Comparison of ENCODE assay signal across 3 worm cellular contexts in genomic region chrX:11679211-11679977, ce11.
TF ChIP-seq lines count a peak whose summit lies in the region.

No protein-coding gene starts in this region.

TF ChIP-seq in whole organism, L3 larva, 47 proteins besides CTCF, POLR2A, EP300 and RAD21:
- TF ChIP-seq pha-4 (tag; optimal IDR thresholded peaks at IDR 0.05; lab: Kevin White, UChicago) (peak; percentile 33), elt-2 (tag; optimal IDR thresholded peaks at IDR 0.05; lab: Kevin White, UChicago) (peak; percentile 65), hmg-11 (tag; optimal IDR thresholded peaks at IDR 0.05; lab: Kevin White, UChicago) (no peak)
TF ChIP-seq in whole organism, L3 larva: peak in this region for 2.

TF ChIP-seq in whole organism, L4 larva, 104 proteins besides CTCF, POLR2A, EP300 and RAD21 (continues in another document):
- no peak for TF ChIP-seq aha-1 (tag; lab: Kevin White, UChicago)
- no peak for TF ChIP-seq madf-5 (GFP tag; IDR thresholded peaks at IDR 0.05; lab: Robert Waterston, UW)
- TF ChIP-seq nhr-6 (tag; optimal IDR thresholded peaks at IDR 0.05; lab: Kevin White, UChicago) = no peak
- TF ChIP-seq egl-27 (tag; optimal IDR thresholded peaks at IDR 0.05; lab: Kevin White, UChicago) = no peak
- TF ChIP-seq nhr-42 (GFP tag; IDR thresholded peaks at IDR 0.05; lab: Robert Waterston, UW) = no peak
- TF ChIP-seq mes-2 (tag; optimal IDR thresholded peaks at IDR 0.05; lab: Kevin White, UChicago; ENCODE audit: poor library complexity, severe bottlenecking) = no peak
- no peak for TF ChIP-seq arid-1 (GFP tag; conservative IDR thresholded peaks at IDR 0.05; lab: Robert Waterston, UW)
- TF ChIP-seq snpc-1.2 (GFP tag; IDR thresholded peaks at IDR 0.05; lab: Robert Waterston, UW) = no peak
- TF ChIP-seq dmd-9 (GFP tag; IDR thresholded peaks at IDR 0.05; lab: Robert Waterston, UW) = no peak
- no peak for TF ChIP-seq nhr-25 (tag; optimal IDR thresholded peaks at IDR 0.05; lab: Kevin White, UChicago; ENCODE audit: borderline replicate concordance, insufficient read depth)
- TF ChIP-seq pha-4 (GFP tag; IDR thresholded peaks at IDR 0.05; lab: Robert Waterston, UW) = no peak
- no peak for TF ChIP-seq pha-4 (tag; optimal IDR thresholded peaks at IDR 0.05; lab: Kevin White, UChicago)
- peak in 1 of 2 experiments; percentile 59 for TF ChIP-seq daf-16 (GFP tag; optimal IDR thresholded peaks at IDR 0.05; lab: Kevin White, UChicago)
- peak; percentile 87 for TF ChIP-seq daf-16 (tag; optimal IDR thresholded peaks at IDR 0.05; lab: Kevin White, UChicago)
- TF ChIP-seq zfp-2 (tag; optimal IDR thresholded peaks at IDR 0.05; lab: Kevin White, UChicago) = no peak
- peak; percentile 67; the same call in 1 of the 2 replicates for TF ChIP-seq tra-1 (GFP tag; IDR thresholded peaks at IDR 0.05; lab: Robert Waterston, UW)
- no peak for TF ChIP-seq jun-1 (tag; optimal IDR thresholded peaks at IDR 0.05; lab: Kevin White, UChicago)
- peak; percentile 49 for TF ChIP-seq hlh-11 (tag; optimal IDR thresholded peaks at IDR 0.05; lab: Kevin White, UChicago)
- TF ChIP-seq php-3 (GFP tag; IDR thresholded peaks at IDR 0.05; lab: Robert Waterston, UW) = no peak
- no peak for TF ChIP-seq ctbp-1 (GFP tag; IDR thresholded peaks at IDR 0.05; lab: Robert Waterston, UW)
- no peak for TF ChIP-seq lin-13 (GFP tag; optimal IDR thresholded peaks at IDR 0.05; lab: Kevin White, UChicago)
- TF ChIP-seq hif-1 (tag; optimal IDR thresholded peaks at IDR 0.05; lab: Kevin White, UChicago) = peak in 1 of 2 experiments; percentile 18
- no peak for TF ChIP-seq F49E8.2 (tag; optimal IDR thresholded peaks at IDR 0.05; lab: Kevin White, UChicago; ENCODE audit: borderline replicate concordance)
- TF ChIP-seq tag-97 (GFP tag; IDR thresholded peaks at IDR 0.05; lab: Robert Waterston, UW) = no peak
- TF ChIP-seq lin-39 (tag; optimal IDR thresholded peaks at IDR 0.05; lab: Kevin White, UChicago) = no peak
- peak; percentile 93 for TF ChIP-seq dmd-6 (GFP tag; IDR thresholded peaks at IDR 0.05; lab: Robert Waterston, UW)
- no peak for TF ChIP-seq ceh-82 (tag; optimal IDR thresholded peaks at IDR 0.05; lab: Kevin White, UChicago)
- TF ChIP-seq rbr-2 (tag; optimal IDR thresholded peaks at IDR 0.05; lab: Kevin White, UChicago) = no peak
- no peak for TF ChIP-seq ces-1 (GFP tag; optimal IDR thresholded peaks at IDR 0.05; lab: Kevin White, UChicago)
- TF ChIP-seq hlh-30 (tag; optimal IDR thresholded peaks at IDR 0.05; lab: Kevin White, UChicago; ENCODE audit: insufficient read depth) = peak; percentile 33
- no peak for TF ChIP-seq dpl-1 (GFP tag; optimal IDR thresholded peaks at IDR 0.05; lab: Kevin White, UChicago)
- no peak for TF ChIP-seq nhr-77 (tag; optimal IDR thresholded peaks at IDR 0.05; lab: Kevin White, UChicago)
- TF ChIP-seq unc-62 (GFP tag; optimal IDR thresholded peaks at IDR 0.05 in 1 of 2; lab: Kevin White, UChicago) = peak in 1 of 2 experiments; percentile 97
- TF ChIP-seq unc-62 (tag; optimal IDR thresholded peaks at IDR 0.05; lab: Kevin White, UChicago) = no peak
- TF ChIP-seq mep-1 (tag; optimal IDR thresholded peaks at IDR 0.05; lab: Kevin White, UChicago) = no peak
- no peak for TF ChIP-seq T26A8.4 (GFP tag; IDR thresholded peaks at IDR 0.05; lab: Robert Waterston, UW)
- TF ChIP-seq dve-1 (tag; optimal IDR thresholded peaks at IDR 0.05; lab: Kevin White, UChicago; ENCODE audit: insufficient read depth) = peak; percentile 26
- peak; percentile 29 for TF ChIP-seq nhr-48 (tag; optimal IDR thresholded peaks at IDR 0.05; lab: Kevin White, UChicago)
- no peak for TF ChIP-seq vab-7 (GFP tag; IDR thresholded peaks at IDR 0.05; lab: Robert Waterston, UW)
- no peak for TF ChIP-seq ZK546.5 (tag; optimal IDR thresholded peaks at IDR 0.05; lab: Kevin White, UChicago)
- no peak for TF ChIP-seq daf-19 (GFP tag; conservative IDR thresholded peaks at IDR 0.05; lab: Robert Waterston, UW)
- no peak for TF ChIP-seq nhr-11 (tag; optimal IDR thresholded peaks at IDR 0.05; lab: Kevin White, UChicago)
- no peak for TF ChIP-seq nhr-102 (tag; optimal IDR thresholded peaks at IDR 0.05; lab: Kevin White, UChicago)
- TF ChIP-seq mxl-3 (GFP tag; optimal IDR thresholded peaks at IDR 0.05; lab: Kevin White, UChicago) = no peak
- TF ChIP-seq ceh-20 (GFP tag; IDR thresholded peaks at IDR 0.05; lab: Robert Waterston, UW) = no peak
- TF ChIP-seq ama-1 (optimal IDR thresholded peaks at IDR 0.05; lab: Kevin White, UChicago) = no peak

TF ChIP-seq in whole organism, young adult, 124 proteins besides CTCF, POLR2A, EP300 and RAD21:
- TF ChIP-seq lin-40 (tag; optimal IDR thresholded peaks at IDR 0.05; lab: Kevin White, UChicago) (no peak), ZK185.1 (tag; optimal IDR thresholded peaks at IDR 0.05; lab: Kevin White, UChicago; ENCODE audit: poor library complexity, severe bottlenecking) (peak; percentile 24), efl-1 (GFP tag; optimal IDR thresholded peaks at IDR 0.05; lab: Kevin White, UChicago) (no peak), nhr-120 (GFP tag; IDR thresholded peaks at IDR 0.05; lab: Robert Waterston, UW) (no peak), pha-4 (tag; optimal IDR thresholded peaks at IDR 0.05; lab: Kevin White, UChicago) (peak; percentile 59), nhr-80 (tag; optimal IDR thresholded peaks at IDR 0.05; lab: Kevin White, UChicago) (peak; percentile 89), unc-62 (GFP tag; optimal IDR thresholded peaks at IDR 0.05; lab: Kevin White, UChicago) (peak; percentile 19), ceh-91 (GFP tag; IDR thresholded peaks at IDR 0.05; lab: Robert Waterston, UW) (no peak), nhr-27 (tag; optimal IDR thresholded peaks at IDR 0.05; lab: Kevin White, UChicago) (no peak), let-607 (tag; optimal IDR thresholded peaks at IDR 0.05; lab: Kevin White, UChicago) (peak; percentile 30 to 48), atf-7 (tag; optimal IDR thresholded peaks at IDR 0.05; lab: Kevin White, UChicago) (peak; percentile 45), ets-4 (GFP tag; optimal IDR thresholded peaks at IDR 0.05; lab: Kevin White, UChicago) (peak; percentile 4), cebp-1 (GFP tag; IDR thresholded peaks at IDR 0.05; lab: Robert Waterston, UW) (peak; percentile 25; the same call in 1 of the 2 replicates), cebp-1 (tag; optimal IDR thresholded peaks at IDR 0.05; lab: Kevin White, UChicago) (peak; percentile 64), bed-2 (GFP tag; IDR thresholded peaks at IDR 0.05; lab: Robert Waterston, UW) (no peak)
